Worm (Caenorhabditis elegans) whole organism, L4 larva: Measurements from ENCODE around the gene H40L08.2.

Source experiments
- D1046.2 ChIP-seq: fragments of 200-800 bp; sonication (Bioruptor generic); IDR thresholded peaks from 2 replicates; pipeline ENCODE4 v1.3.6; 2022; ENCODE audit warnings: missing genetic modification characterization, missing compliant biosample characterization
- F44E2.7 ChIP-seq: fragments of 200-800 bp; sonication (Bioruptor generic); IDR thresholded peaks from 2 replicates; pipeline ENCODE4 v2.1.2; 2022; ENCODE audit warnings: missing genetic modification characterization, missing compliant biosample characterization
- R02D3.7 ChIP-seq: fragments of 150-350 bp; sonication (generic microtip); optimal IDR thresholded peaks from 3 replicates; lab custom pipeline; 2014; ENCODE audit warnings: missing biosample characterization, missing genetic modification characterization
- T26A8.4 ChIP-seq: fragments of 200-800 bp; sonication (Bioruptor generic); IDR thresholded peaks from 2 replicates; pipeline ENCODE4 v1.3.6; 2022; ENCODE audit warnings: missing genetic modification characterization, missing compliant biosample characterization
- ZK546.5 ChIP-seq, 2 experiments: sonication (generic microtip); optimal IDR thresholded peaks; 2 replicates each; lab custom pipeline; 2017; ENCODE audit warnings: missing biosample characterization in 2 of 2, missing genetic modification characterization in 2 of 2
- ama-1 ChIP-seq: fragments of 150-350 bp; optimal IDR thresholded peaks from 2 replicates; lab custom pipeline; 2014; ENCODE audit warnings: inconsistent platforms, mixed read lengths
- arid-1 ChIP-seq: fragments of 200-800 bp; sonication (Bioruptor generic); conservative IDR thresholded peaks from 2 replicates; pipeline ENCODE4 v1.3.6; 2022; ENCODE audit warnings: missing genetic modification reagents, missing genetic modification characterization, missing compliant biosample characterization
- ceh-28 ChIP-seq: fragments of 150-350 bp; optimal IDR thresholded peaks from 2 replicates; lab custom pipeline; 2014; ENCODE audit warnings: missing biosample characterization, missing genetic modification reagents, missing genetic modification characterization
- ceh-32 ChIP-seq: sonication (generic microtip); optimal IDR thresholded peaks from 2 replicates; lab custom pipeline; 2016; ENCODE audit warnings: mild to moderate bottlenecking, missing genetic modification characterization, missing compliant biosample characterization; ENCODE audit not compliant: poor library complexity
- ceh-62 ChIP-seq: sonication (generic microtip); optimal IDR thresholded peaks from 2 replicates; lab custom pipeline; 2017; ENCODE audit warnings: missing biosample characterization, missing genetic modification characterization
- ces-1 ChIP-seq: fragments of 150-350 bp; sonication (generic microtip); optimal IDR thresholded peaks from 4 replicates; lab custom pipeline; 2014; ENCODE audit warnings: missing biosample characterization, missing genetic modification reagents, missing genetic modification characterization
- cey-2 ChIP-seq: sonication (generic microtip); optimal IDR thresholded peaks from 3 replicates; lab custom pipeline; 2017; ENCODE audit warnings: missing genetic modification characterization, mild to moderate bottlenecking, missing compliant biosample characterization, antibody characterized with exemption, borderline replicate concordance; ENCODE audit not compliant: insufficient read depth
- dmd-6 ChIP-seq: fragments of 200-800 bp; sonication (Bioruptor generic); IDR thresholded peaks from 2 replicates; pipeline ENCODE4 v1.3.6; 2022; ENCODE audit warnings: missing genetic modification reagents, missing genetic modification characterization, missing compliant biosample characterization
- gei-8 ChIP-seq: fragments of 200-800 bp; sonication (Bioruptor generic); optimal IDR thresholded peaks from 2 replicates; lab custom pipeline; 2018; ENCODE audit warnings: mild to moderate bottlenecking, missing genetic modification characterization, missing compliant biosample characterization
- hif-1 ChIP-seq, 2 experiments: sonication (generic microtip); optimal IDR thresholded peaks; 2 replicates each; lab custom pipeline; 2016 to 2017; ENCODE audit warnings: missing compliant biosample characterization in 2 of 2, missing genetic modification characterization in 2 of 2, missing genetic modification reagents in 2 of 2, missing genotype in 2 of 2, mild to moderate bottlenecking in 1 of 2
- hlh-30 ChIP-seq: sonication (generic microtip); optimal IDR thresholded peaks from 2 replicates; lab custom pipeline; 2017; ENCODE audit warnings: antibody characterized with exemption, mild to moderate bottlenecking, missing genetic modification characterization, missing compliant biosample characterization; ENCODE audit not compliant: insufficient read depth
- jun-1 ChIP-seq: fragments of 150-350 bp; optimal IDR thresholded peaks from 2 replicates; lab custom pipeline; 2014; ENCODE audit warnings: missing biosample characterization, missing genetic modification reagents, missing genetic modification characterization
- lin-13 ChIP-seq: fragments of 150-350 bp; optimal IDR thresholded peaks from 2 replicates; lab custom pipeline; 2014; ENCODE audit warnings: missing biosample characterization, missing genetic modification reagents, missing genetic modification characterization
- lin-29 ChIP-seq: fragments of 200-800 bp; sonication (Bioruptor generic); IDR thresholded peaks from 2 replicates; pipeline ENCODE4 v1.3.6; 2022; ENCODE audit warnings: missing genetic modification reagents, missing genetic modification characterization, missing compliant biosample characterization
- lin-38 ChIP-seq: fragments of 200-800 bp; sonication (Bioruptor generic); IDR thresholded peaks from 2 replicates; pipeline ENCODE4 v1.3.6; 2022; ENCODE audit warnings: missing genetic modification reagents, missing genetic modification characterization, missing compliant biosample characterization
- lin-39 ChIP-seq: fragments of 150-350 bp; optimal IDR thresholded peaks from 2 replicates; lab custom pipeline; 2014; ENCODE audit warnings: missing biosample characterization, missing genetic modification reagents, missing genetic modification characterization
- lir-3 ChIP-seq: sonication (generic microtip); optimal IDR thresholded peaks from 2 replicates; lab custom pipeline; 2016; ENCODE audit warnings: mild to moderate bottlenecking, missing genetic modification characterization, missing compliant biosample characterization
- lsy-2 ChIP-seq, 2 experiments: fragments of 150-350 bp in 1 of 2; sonication (generic microtip) in 1 of 2; optimal IDR thresholded peaks; 2 replicates each; lab custom pipeline; 2014 to 2017; ENCODE audit warnings: missing biosample characterization in 2 of 2, missing genetic modification characterization in 2 of 2
- madf-5 ChIP-seq, 2 experiments: fragments of 200-800 bp; sonication (Bioruptor generic); IDR thresholded peaks; 2 replicates each; pipeline ENCODE4 v1.3.6; 2022; ENCODE audit warnings: missing compliant biosample characterization in 2 of 2, missing genetic modification characterization in 2 of 2
- mes-2 ChIP-seq: sonication (generic microtip); optimal IDR thresholded peaks from 2 replicates; lab custom pipeline; 2016; ENCODE audit warnings: missing genotype, mild to moderate bottlenecking, missing genetic modification characterization, missing compliant biosample characterization; ENCODE audit not compliant: poor library complexity, severe bottlenecking
- mxl-3 ChIP-seq: fragments of 200-800 bp; sonication (Bioruptor generic); optimal IDR thresholded peaks from 2 replicates; lab custom pipeline; 2018; ENCODE audit warnings: mild to moderate bottlenecking, missing genetic modification characterization, missing compliant biosample characterization
- nhr-25 ChIP-seq: sonication (generic microtip); optimal IDR thresholded peaks from 2 replicates; lab custom pipeline; 2017; ENCODE audit warnings: missing genetic modification characterization, mild to moderate bottlenecking, missing compliant biosample characterization, antibody characterized with exemption, moderate library complexity, borderline replicate concordance; ENCODE audit not compliant: insufficient read depth
- nhr-28 ChIP-seq: fragments of 150-350 bp; optimal IDR thresholded peaks from 2 replicates; lab custom pipeline; 2014; ENCODE audit warnings: missing biosample characterization, missing genetic modification characterization
- nhr-6 ChIP-seq: fragments of 150-350 bp; optimal IDR thresholded peaks from 2 replicates; lab custom pipeline; 2014; ENCODE audit warnings: missing biosample characterization, missing genetic modification characterization
- pha-4 ChIP-seq, 2 experiments: fragments of 150-350 bp in 1 of 2; fragments of 200-800 bp in 1 of 2; sonication (Bioruptor generic) in 1 of 2; IDR thresholded peaks in 1 of 2; optimal IDR thresholded peaks in 1 of 2; 2 replicates each; pipeline versions ENCODE4 v1.3.6 to Lab custom; 2014 to 2022; ENCODE audit warnings: missing genetic modification characterization in 2 of 2, missing genetic modification reagents in 2 of 2, missing biosample characterization in 1 of 2, missing compliant biosample characterization in 1 of 2
- php-3 ChIP-seq: fragments of 200-800 bp; sonication (Bioruptor generic); IDR thresholded peaks from 2 replicates; pipeline ENCODE4 v1.3.6; 2022; ENCODE audit warnings: missing genetic modification reagents, missing genetic modification characterization, missing compliant biosample characterization
- skn-1 ChIP-seq: fragments of 150-350 bp; optimal IDR thresholded peaks from 2 replicates; lab custom pipeline; 2014; ENCODE audit warnings: missing biosample characterization, missing genetic modification characterization
- snpc-1.2 ChIP-seq: fragments of 200-800 bp; sonication (Bioruptor generic); IDR thresholded peaks from 2 replicates; pipeline ENCODE4 v1.3.6; 2022; ENCODE audit warnings: missing genetic modification reagents, missing genetic modification characterization, missing compliant biosample characterization
- spr-1 ChIP-seq: sonication (generic microtip); optimal IDR thresholded peaks from 2 replicates; lab custom pipeline; 2016; ENCODE audit warnings: mild to moderate bottlenecking, missing genetic modification characterization, missing compliant biosample characterization
- tag-97 ChIP-seq: fragments of 200-800 bp; sonication (Bioruptor generic); IDR thresholded peaks from 2 replicates; pipeline ENCODE4 v1.3.6; 2022; ENCODE audit warnings: missing genetic modification characterization, missing compliant biosample characterization
- tra-1 ChIP-seq: fragments of 200-800 bp; sonication (Bioruptor generic); IDR thresholded peaks from 2 replicates; pipeline ENCODE4 v1.3.6; 2022; ENCODE audit warnings: missing genetic modification reagents, missing genetic modification characterization, missing compliant biosample characterization
- unc-130 ChIP-seq: sonication (generic microtip); optimal IDR thresholded peaks from 2 replicates; lab custom pipeline; 2016; ENCODE audit warnings: missing genetic modification reagents, missing genetic modification characterization, missing compliant biosample characterization
- zag-1 ChIP-seq: fragments of 150-350 bp; optimal IDR thresholded peaks from 2 replicates; lab custom pipeline; 2014; ENCODE audit warnings: missing biosample characterization, missing genetic modification characterization
- zfp-2 ChIP-seq: sonication (generic microtip); optimal IDR thresholded peaks from 2 replicates; lab custom pipeline; 2016; ENCODE audit warnings: mild to moderate bottlenecking, missing genetic modification characterization, missing compliant biosample characterization
- zfp-3 ChIP-seq: fragments of 200-800 bp; sonication (Bioruptor generic); conservative IDR thresholded peaks from 2 replicates; pipeline ENCODE4 v1.3.6; 2022; ENCODE audit warnings: missing genetic modification reagents, missing genetic modification characterization, missing compliant biosample characterization
- zip-2 ChIP-seq: fragments of 150-350 bp; optimal IDR thresholded peaks from 2 replicates; lab custom pipeline; 2014; ENCODE audit warnings: missing biosample characterization, missing genetic modification characterization

H40L08.2 gene

ce11 chrX:15045401-15045800 lies 32.1 kb downstream of the H40L08.2 start:
- TF ChIP-seq ceh-62 (tag; lab: Kevin White, UChicago), result no peak
- TF ChIP-seq mes-2 (tag; lab: Kevin White, UChicago), result peak; percentile 13
- TF ChIP-seq arid-1 (GFP tag; lab: Robert Waterston, UW), result no peak
- TF ChIP-seq R02D3.7, result peak; percentile 50
- TF ChIP-seq hlh-30, result peak; percentile 42

- no peak for TF ChIP-seq spr-1 (tag; lab: Kevin White, UChicago)
- no peak for TF ChIP-seq unc-130 (GFP tag; lab: Kevin White, UChicago)
- no peak for TF ChIP-seq hlh-30
- TF ChIP-seq skn-1 (tag; lab: Kevin White, UChicago), result no peak
- TF ChIP-seq ama-1, result no peak
- TF ChIP-seq F44E2.7 (GFP tag; lab: Robert Waterston, UW), result no peak
- no peak for TF ChIP-seq lin-38 (GFP tag; lab: Robert Waterston, UW)
- TF ChIP-seq T26A8.4 (GFP tag; lab: Robert Waterston, UW), result no peak
- TF ChIP-seq zip-2 (tag; lab: Kevin White, UChicago), result no peak
- no peak for TF ChIP-seq madf-5 (GFP tag; IDR thresholded peaks at IDR 0.05; lab: Robert Waterston, UW)
- no peak for TF ChIP-seq gei-8 (GFP tag; lab: Kevin White, UChicago)
- no peak for TF ChIP-seq ceh-28 (tag; lab: Kevin White, UChicago)
- no peak for TF ChIP-seq tag-97 (GFP tag; lab: Robert Waterston, UW)
- no peak for TF ChIP-seq pha-4 (GFP tag; IDR thresholded peaks at IDR 0.05; lab: Robert Waterston, UW)
- no peak for TF ChIP-seq pha-4 (tag; optimal IDR thresholded peaks at IDR 0.05; lab: Kevin White, UChicago)
These were observed 35.0 kb downstream of the H40L08.2 start for ce11 chrX:15042549-15042948.

ce11 chrX:15041340-15041739 lies 36.2 kb downstream of the H40L08.2 start:
- peak; percentile 37 for TF ChIP-seq ces-1 (GFP tag; lab: Kevin White, UChicago)
- TF ChIP-seq snpc-1.2 (GFP tag; lab: Robert Waterston, UW), result no peak
- no peak for TF ChIP-seq ZK546.5 (tag; optimal IDR thresholded peaks at IDR 0.05; lab: Kevin White, UChicago)

- TF ChIP-seq gei-8 (GFP tag; lab: Kevin White, UChicago) (no peak), php-3 (GFP tag; lab: Robert Waterston, UW) (peak; percentile 55; the same call in 1 of the 2 replicates), dmd-6 (peak; percentile 90), nhr-28 (tag; lab: Kevin White, UChicago) (peak; percentile 93), hif-1 (tag; optimal IDR thresholded peaks at IDR 0.05; lab: Kevin White, UChicago) (peak in 1 of 2 experiments; percentile 82), mes-2 (tag; lab: Kevin White, UChicago) (peak; percentile 72), zip-2 (tag; lab: Kevin White, UChicago) (no peak), lin-38 (GFP tag; lab: Robert Waterston, UW) (peak; percentile 93), cey-2 (no peak), mxl-3 (GFP tag; lab: Kevin White, UChicago) (peak; percentile 92), lin-29 (GFP tag; lab: Robert Waterston, UW) (peak; percentile 56; the same call in 1 of the 2 replicates), lir-3 (tag; lab: Kevin White, UChicago) (no peak), zag-1 (tag; lab: Kevin White, UChicago) (no peak), unc-130 (GFP tag; lab: Kevin White, UChicago) (no peak), zfp-2 (tag; lab: Kevin White, UChicago) (peak; percentile 58), arid-1 (GFP tag; lab: Robert Waterston, UW) (peak; percentile 64; the same call in 1 of the 2 replicates), D1046.2 (GFP tag; lab: Robert Waterston, UW) (no peak), zfp-3 (GFP tag; lab: Robert Waterston, UW) (0 out of 2 replicates have a peak, but pooled peaks have one; percentile 36), lsy-2 (tag; optimal IDR thresholded peaks at IDR 0.05; lab: Kevin White, UChicago) (peak; percentile 60 to 80), lin-13 (GFP tag; lab: Kevin White, UChicago) (peak; percentile 93), pha-4 (GFP tag; IDR thresholded peaks at IDR 0.05; lab: Robert Waterston, UW) (peak; percentile 40), pha-4 (tag; optimal IDR thresholded peaks at IDR 0.05; lab: Kevin White, UChicago) (peak; percentile 3), tag-97 (GFP tag; lab: Robert Waterston, UW) (no peak), ceh-32 (tag; lab: Kevin White, UChicago) (no peak), jun-1 (tag; lab: Kevin White, UChicago) (no peak), spr-1 (tag; lab: Kevin White, UChicago) (peak; percentile 27), tra-1 (GFP tag; lab: Robert Waterston, UW) (peak; percentile 83), ama-1 (peak; percentile 78), lin-39 (tag; lab: Kevin White, UChicago) (no peak), madf-5 (GFP tag; IDR thresholded peaks at IDR 0.05; lab: Robert Waterston, UW) (no peak), nhr-25 (peak; percentile 87), nhr-6 (peak; percentile 62)
These were observed 36.9 kb downstream of the H40L08.2 start, which contains the start of gene C18B12.4 for ce11 chrX:15040552-15041080. TSS of gene C18B12.4 (minus strand) at chrX:15040602.
